Fruit fly (Drosophila melanogaster) whole organism, embryonic: ENCODE results near the gene Gr63a.

Experiments used
- Abd-B ChIP-seq: fragments of 200-800 bp; sonication (Bioruptor generic); optimal IDR thresholded peaks from 2 replicates; lab custom pipeline; 2018; ENCODE audit warnings: missing biosample characterization, mild to moderate bottlenecking, missing genetic modification characterization, moderate library complexity
- Adf1 ChIP-seq: fragments of 200-800 bp; sonication (Bioruptor generic); IDR thresholded peaks from 2 replicates; pipeline ENCODE4 v1.3.6; 2022; ENCODE audit warnings: missing biosample characterization, missing genetic modification characterization
- B-H1 ChIP-seq: fragments of 200-800 bp; sonication (Bioruptor generic); IDR thresholded peaks from 3 replicates; pipeline ENCODE4 v1.3.6; 2022; ENCODE audit warnings: missing biosample characterization, missing genetic modification characterization
- CG11695 ChIP-seq: fragments of 200-800 bp; sonication (Bioruptor generic); IDR thresholded peaks from 3 replicates; pipeline ENCODE4 v1.3.6; 2022; ENCODE audit warnings: missing biosample characterization, missing genetic modification characterization
- CG12071 ChIP-seq: fragments of 200-800 bp; sonication (Bioruptor generic); optimal IDR thresholded peaks from 3 replicates; lab custom pipeline; 2018; ENCODE audit warnings: missing biosample characterization, mild to moderate bottlenecking, missing genetic modification characterization
- CG12942 ChIP-seq: fragments of 200-800 bp; sonication (Bioruptor generic); optimal IDR thresholded peaks from 3 replicates; lab custom pipeline; 2016; ENCODE audit warnings: missing biosample characterization, missing genetic modification characterization
- CG15269 ChIP-seq: fragments of 200-800 bp; sonication (Bioruptor generic); optimal IDR thresholded peaks from 2 replicates; lab custom pipeline; 2018; ENCODE audit warnings: missing biosample characterization, mild to moderate bottlenecking, missing genetic modification characterization, moderate library complexity
- CG1529 ChIP-seq: fragments of 200-800 bp; sonication (Bioruptor generic); optimal IDR thresholded peaks from 3 replicates; lab custom pipeline; 2018; ENCODE audit warnings: missing biosample characterization, missing genetic modification characterization
- CG16863 ChIP-seq: fragments of 200-800 bp; sonication (Bioruptor generic); optimal IDR thresholded peaks from 3 replicates; lab custom pipeline; 2016; ENCODE audit warnings: missing biosample characterization, missing genetic modification characterization
- CG17361 ChIP-seq: fragments of 200-800 bp; sonication (Bioruptor generic); IDR thresholded peaks from 3 replicates; pipeline ENCODE4 v1.3.6; 2022; ENCODE audit warnings: missing biosample characterization, missing genetic modification characterization
- CG2129 ChIP-seq: fragments of 200-800 bp; sonication (Bioruptor generic); IDR thresholded peaks from 2 replicates; pipeline ENCODE4 v1.3.6; 2022; ENCODE audit warnings: missing biosample characterization, missing genetic modification characterization; ENCODE audit not compliant: partially characterized antibody
- CG4820 ChIP-seq: fragments of 200-800 bp; sonication (Bioruptor generic); optimal IDR thresholded peaks from 3 replicates; lab custom pipeline; 2016; ENCODE audit warnings: missing biosample characterization, missing genetic modification characterization
- CG6654 ChIP-seq: fragments of 200-800 bp; sonication (Bioruptor generic); optimal IDR thresholded peaks from 2 replicates; lab custom pipeline; 2017; ENCODE audit warnings: missing biosample characterization, mild to moderate bottlenecking, missing genetic modification characterization
- CG7556 ChIP-seq: fragments of 200-800 bp; sonication (Bioruptor generic); optimal IDR thresholded peaks from 2 replicates; lab custom pipeline; 2017; ENCODE audit warnings: missing biosample characterization, mild to moderate bottlenecking, missing genetic modification characterization
- Camta ChIP-seq: fragments of 200-800 bp; sonication (Bioruptor generic); optimal IDR thresholded peaks from 2 replicates; lab custom pipeline; 2016; ENCODE audit warnings: missing biosample characterization, missing genetic modification characterization
- Dfd ChIP-seq, 2 experiments: fragments of >200 bp; optimal IDR thresholded peaks; 2 replicates each; lab custom pipeline; 2017; ENCODE audit warnings: missing biosample characterization in 2 of 2, missing genetic modification characterization in 2 of 2
- Dll ChIP-seq: fragments of 200-800 bp; sonication (Bioruptor generic); IDR thresholded peaks from 4 replicates; pipeline ENCODE4 v1.3.6; 2022; ENCODE audit warnings: missing biosample characterization, missing genetic modification characterization; ENCODE audit not compliant: partially characterized antibody
- HmgZ ChIP-seq: fragments of 200-800 bp; sonication (Bioruptor generic); optimal IDR thresholded peaks from 2 replicates; lab custom pipeline; 2018; ENCODE audit warnings: missing biosample characterization, mild to moderate bottlenecking, missing genetic modification characterization
- Hmx ChIP-seq: fragments of 200-800 bp; sonication (Bioruptor generic); optimal IDR thresholded peaks from 2 replicates; lab custom pipeline; 2016; ENCODE audit warnings: missing biosample characterization, missing genetic modification characterization
- Lim3 ChIP-seq: fragments of 200-800 bp; sonication (Bioruptor generic); IDR thresholded peaks from 2 replicates; pipeline ENCODE4 v1.3.6; 2022; ENCODE audit warnings: missing biosample characterization, missing genetic modification characterization
- NfI ChIP-seq: fragments of 200-800 bp; sonication (Bioruptor generic); optimal IDR thresholded peaks from 3 replicates; lab custom pipeline; 2018; ENCODE audit warnings: missing biosample characterization, mild to moderate bottlenecking, missing genetic modification characterization, moderate library complexity
- Oaz ChIP-seq: fragments of 200-800 bp; sonication (Bioruptor generic); IDR thresholded peaks from 2 replicates; pipeline ENCODE4 v1.3.6; 2022; ENCODE audit warnings: missing biosample characterization, missing genetic modification characterization
- Ravus ChIP-seq: fragments of 200-800 bp; sonication (Bioruptor generic); IDR thresholded peaks from 2 replicates; pipeline ENCODE4 v1.3.6; 2022; ENCODE audit warnings: missing biosample characterization, missing genetic modification characterization
- Side ChIP-seq: fragments of 200-800 bp; sonication (Bioruptor generic); optimal IDR thresholded peaks from 2 replicates; lab custom pipeline; 2016; ENCODE audit warnings: missing biosample characterization, missing genetic modification characterization
- Sin3A ChIP-seq: fragments of >200 bp; optimal IDR thresholded peaks from 2 replicates; lab custom pipeline; 2018
- Stat92E ChIP-seq, 3 experiments: fragments of >200 bp in 2 of 3; fragments of 200-800 bp in 1 of 3; sonication (Bioruptor generic) in 1 of 3; optimal IDR thresholded peaks; 2 replicates each; lab custom pipeline; 2017 to 2019; ENCODE audit warnings: missing biosample characterization in 3 of 3, missing genetic modification characterization in 3 of 3, mild to moderate bottlenecking in 1 of 3, moderate library complexity in 1 of 3
- Taf1 ChIP-seq: fragments of 200-800 bp; sonication (Bioruptor generic); IDR thresholded peaks from 2 replicates; pipeline ENCODE4 v1.3.6; 2022; ENCODE audit warnings: missing biosample characterization, missing genetic modification characterization
- croc ChIP-seq: fragments of 200-800 bp; sonication (Bioruptor generic); conservative IDR thresholded peaks from 3 replicates; pipeline ENCODE4 v1.3.6; 2022; ENCODE audit warnings: missing biosample characterization, missing genetic modification characterization
- dati ChIP-seq: fragments of 200-800 bp; sonication (Bioruptor generic); IDR thresholded peaks from 2 replicates; pipeline ENCODE4 v1.3.6; 2022; ENCODE audit warnings: missing biosample characterization, missing genetic modification characterization
- dmrt11E ChIP-seq: fragments of 200-800 bp; sonication (Bioruptor generic); optimal IDR thresholded peaks from 3 replicates; lab custom pipeline; 2018; ENCODE audit warnings: missing biosample characterization, mild to moderate bottlenecking, missing genetic modification characterization, moderate library complexity
- gfzf ChIP-seq: fragments of 200-800 bp; sonication (Bioruptor generic); optimal IDR thresholded peaks from 2 replicates; lab custom pipeline; 2016; ENCODE audit warnings: missing biosample characterization, mild to moderate bottlenecking, missing genetic modification characterization, moderate library complexity
- gro ChIP-seq: fragments of 200-800 bp; sonication (Bioruptor generic); optimal IDR thresholded peaks from 2 replicates; lab custom pipeline; 2016; ENCODE audit warnings: missing biosample characterization, missing genetic modification characterization
- gt ChIP-seq: fragments of 200-800 bp; sonication (Bioruptor generic); IDR thresholded peaks from 2 replicates; pipeline ENCODE4 v1.3.6; 2022; ENCODE audit warnings: missing biosample characterization, missing genetic modification characterization
- h ChIP-seq: fragments of >200 bp; optimal IDR thresholded peaks from 2 replicates; lab custom pipeline; 2017
- jigr1 ChIP-seq: fragments of 200-800 bp; sonication (Bioruptor generic); IDR thresholded peaks from 3 replicates; pipeline ENCODE4 v1.3.6; 2022; ENCODE audit warnings: missing biosample characterization, missing genetic modification characterization
- kay ChIP-seq: fragments of 200-800 bp; sonication (Bioruptor generic); optimal IDR thresholded peaks from 2 replicates; lab custom pipeline; 2016; ENCODE audit warnings: missing biosample characterization, missing genetic modification characterization
- nerfin-1 ChIP-seq: fragments of 200-800 bp; sonication (Bioruptor generic); optimal IDR thresholded peaks from 3 replicates; lab custom pipeline; 2019; ENCODE audit warnings: missing biosample characterization, mild to moderate bottlenecking, missing genetic modification characterization, moderate library complexity
- nerfin-2 ChIP-seq: fragments of 200-800 bp; sonication (Bioruptor generic); IDR thresholded peaks from 2 replicates; pipeline ENCODE4 v1.3.6; 2022; ENCODE audit warnings: missing biosample characterization, missing genetic modification characterization; ENCODE audit not compliant: partially characterized antibody
- nom ChIP-seq: fragments of 200-800 bp; sonication (Bioruptor generic); optimal IDR thresholded peaks from 2 replicates; lab custom pipeline; 2017; ENCODE audit warnings: missing biosample characterization, missing genetic modification characterization, mild to moderate bottlenecking, moderate library complexity, missing genetic modification reagents
- p53 ChIP-seq: fragments of 200-800 bp; sonication (Bioruptor generic); optimal IDR thresholded peaks from 2 replicates; lab custom pipeline; 2016; ENCODE audit warnings: missing biosample characterization, missing genetic modification characterization
- pan ChIP-seq, 4 experiments: fragments of >200 bp in 3 of 4; fragments of 200-800 bp in 1 of 4; sonication (Bioruptor generic) in 1 of 4; optimal IDR thresholded peaks in 3 of 4; IDR thresholded peaks in 1 of 4; 2 replicates each; pipeline versions ENCODE4 v1.3.6 to Lab custom; 2017 to 2022; ENCODE audit warnings: missing biosample characterization in 2 of 4, missing genetic modification characterization in 2 of 4, mixed read lengths in 1 of 4
- peb ChIP-seq: fragments of 200-800 bp; sonication (Bioruptor generic); IDR thresholded peaks from 2 replicates; pipeline ENCODE4 v1.3.6; 2022; ENCODE audit warnings: missing biosample characterization, missing genetic modification characterization
- pho ChIP-seq: fragments of 200-800 bp; sonication (Bioruptor generic); optimal IDR thresholded peaks from 2 replicates; lab custom pipeline; 2016; ENCODE audit warnings: missing biosample characterization, missing genetic modification characterization
- ro ChIP-seq: fragments of 200-800 bp; sonication (Bioruptor generic); IDR thresholded peaks from 2 replicates; pipeline ENCODE4 v1.3.6; 2022; ENCODE audit warnings: missing biosample characterization, missing genetic modification characterization
- scrt ChIP-seq: fragments of 200-800 bp; sonication (Bioruptor generic); optimal IDR thresholded peaks from 2 replicates; lab custom pipeline; 2018; ENCODE audit warnings: missing biosample characterization, mild to moderate bottlenecking, missing genetic modification characterization, moderate library complexity
- sim ChIP-seq: fragments of 200-800 bp; sonication (Bioruptor generic); IDR thresholded peaks from 2 replicates; pipeline ENCODE4 v1.3.6; 2022; ENCODE audit warnings: missing biosample characterization, missing genetic modification characterization
- slou ChIP-seq: fragments of 200-800 bp; sonication (Bioruptor generic); optimal IDR thresholded peaks from 3 replicates; lab custom pipeline; 2016; ENCODE audit warnings: missing biosample characterization, missing genetic modification characterization
- sqz ChIP-seq: fragments of 200-800 bp; sonication (Bioruptor generic); optimal IDR thresholded peaks from 3 replicates; lab custom pipeline; 2018; ENCODE audit warnings: missing biosample characterization, mild to moderate bottlenecking, missing genetic modification characterization
- tgo ChIP-seq: fragments of 200-800 bp; sonication (Bioruptor generic); IDR thresholded peaks from 3 replicates; pipeline ENCODE4 v1.3.6; 2022; ENCODE audit warnings: missing biosample characterization, missing genetic modification characterization
- tll ChIP-seq, 2 experiments: fragments of 200-800 bp in 1 of 2; fragments of >200 bp in 1 of 2; sonication (Bioruptor generic) in 1 of 2; optimal IDR thresholded peaks; 2 replicates each; lab custom pipeline; 2017 to 2019; ENCODE audit warnings: missing biosample characterization in 2 of 2, missing genetic modification characterization in 2 of 2, mild to moderate bottlenecking in 1 of 2, moderate library complexity in 1 of 2
- toy ChIP-seq: fragments of 200-800 bp; sonication (Bioruptor generic); IDR thresholded peaks from 2 replicates; pipeline ENCODE4 v1.3.6; 2022; ENCODE audit warnings: missing biosample characterization, missing genetic modification characterization
- wor ChIP-seq: fragments of 200-800 bp; sonication (Bioruptor generic); IDR thresholded peaks from 2 replicates; pipeline ENCODE4 v1.3.6; 2022; ENCODE audit warnings: missing biosample characterization, missing genetic modification characterization

Gr63a gene

DNA sequence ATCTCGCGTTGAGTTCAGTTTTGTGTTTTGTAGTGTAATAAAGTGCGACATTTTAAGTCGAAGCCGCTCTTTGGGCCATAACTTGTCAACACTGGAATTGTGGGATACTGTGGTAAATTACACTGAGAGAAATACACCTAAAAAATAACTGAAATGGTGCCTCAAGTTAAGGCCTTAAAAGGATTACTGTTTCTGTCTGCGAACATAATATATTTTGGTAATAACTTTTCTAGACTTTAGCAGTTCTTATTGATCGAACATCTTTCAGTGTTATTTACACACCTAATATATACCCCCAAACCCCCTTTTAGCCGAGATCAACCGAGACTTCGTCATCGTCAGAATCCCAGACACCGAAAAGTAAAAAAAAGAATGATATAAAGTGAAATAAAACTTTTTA, 44.6 kb downstream of the Gr63a start (continued):
- TF ChIP-seq Dll (no peak), tll (GFP tag; optimal IDR thresholded peaks at IDR 0.05; lab: Kevin White, UChicago) (no peak), CG6654 (GFP tag; lab: Kevin White, UChicago) (peak; percentile 0), CG1529 (peak; percentile 16), Hmx (GFP tag; lab: Kevin White, UChicago) (no peak), jigr1 (GFP tag; lab: Robert Waterston, UW) (no peak), Taf1 (GFP tag; lab: Robert Waterston, UW) (no peak), CG12942 (no peak), sqz (GFP tag; lab: Kevin White, UChicago) (no peak), ro (GFP tag; lab: Robert Waterston, UW) (no peak), Side (GFP tag; lab: Kevin White, UChicago) (no peak), dati (GFP tag; lab: Robert Waterston, UW) (no peak), Sin3A (no peak), Adf1 (GFP tag; lab: Robert Waterston, UW) (no peak), Abd-B (peak; percentile 59), Stat92E (GFP tag; optimal IDR thresholded peaks at IDR 0.05; lab: Kevin White, UChicago) (no peak), gfzf (GFP tag; lab: Kevin White, UChicago) (no peak), CG7556 (GFP tag; lab: Kevin White, UChicago) (no peak), scrt (GFP tag; lab: Kevin White, UChicago) (no peak), Lim3 (GFP tag; lab: Robert Waterston, UW) (no peak), pan (optimal IDR thresholded peaks at IDR 0.05; lab: Kevin White, UChicago) (no peak), pan (GFP tag; optimal IDR thresholded peaks at IDR 0.05 in 1 of 2, IDR thresholded peaks at IDR 0.05 in 1 of 2) (peak in 1 of 2 experiments; percentile 40), HmgZ (no peak), gro (GFP tag; lab: Kevin White, UChicago) (no peak), dmrt11E (peak; percentile 62), CG15269 (tag; lab: Kevin White, UChicago) (no peak), p53 (GFP tag; lab: Kevin White, UChicago) (peak; percentile 20), peb (no peak), wor (no peak), croc (GFP tag; lab: Robert Waterston, UW) (no peak), toy (GFP tag; lab: Robert Waterston, UW) (peak; percentile 42; the same call in 1 of the 2 replicates), CG11695 (GFP tag; lab: Robert Waterston, UW) (no peak), CG4820 (GFP tag; lab: Kevin White, UChicago) (peak; percentile 34), Camta (GFP tag; lab: Kevin White, UChicago) (no peak), kay (GFP tag; lab: Kevin White, UChicago) (no peak), CG12071 (GFP tag; lab: Kevin White, UChicago) (no peak), nom (GFP tag; lab: Kevin White, UChicago) (no peak), Ravus (GFP tag; lab: Robert Waterston, UW) (no peak), Dfd (GFP tag; optimal IDR thresholded peaks at IDR 0.05; lab: Kevin White, UChicago) (no peak), Oaz (no peak), gt (GFP tag; lab: Robert Waterston, UW) (no peak), nerfin-2 (GFP tag; lab: Robert Waterston, UW) (no peak), slou (GFP tag; lab: Kevin White, UChicago) (no peak), nerfin-1 (no peak), pho (GFP tag; lab: Kevin White, UChicago) (no peak), CG2129 (GFP tag; lab: Robert Waterston, UW) (no peak), sim (GFP tag; lab: Robert Waterston, UW) (no peak), CG17361 (GFP tag; lab: Robert Waterston, UW) (peak; percentile 48; the same call in 1 of the 3 replicates), tgo (GFP tag; lab: Robert Waterston, UW) (no peak), h (lab: Kevin White, UChicago) (no peak), B-H1 (GFP tag; lab: Robert Waterston, UW) (no peak), NfI (GFP tag; lab: Kevin White, UChicago) (no peak), CG16863 (GFP tag; lab: Kevin White, UChicago) (no peak)
